Worm (Caenorhabditis elegans): ENCODE results near the gene rps-2.

DNA sequence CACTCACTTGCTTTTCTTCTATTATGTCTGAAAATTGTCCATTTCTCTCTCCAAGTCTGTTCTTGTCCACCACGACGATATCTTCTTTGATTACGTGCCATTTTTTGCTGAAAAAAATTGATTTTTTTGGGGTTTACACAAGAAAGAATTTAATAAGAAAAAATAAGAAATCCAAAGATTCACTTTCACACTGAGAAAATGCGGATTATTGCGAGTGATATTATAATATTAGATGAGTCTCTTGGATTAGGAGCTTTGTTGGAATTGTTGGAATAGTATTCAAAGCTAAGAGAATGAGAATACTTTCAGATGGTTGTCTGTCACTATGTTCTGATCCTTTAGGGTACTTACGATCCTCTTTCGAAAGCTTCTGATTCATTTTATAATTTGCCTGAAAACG is 12.6 kb upstream of the rps-2 start, which contains the start of gene F20D12.7:
- TF ChIP-seq ztf-29 (GFP tag; IDR thresholded peaks at IDR 0.05), result no peak
- no peak for TF ChIP-seq ztf-23 (GFP tag; IDR thresholded peaks at IDR 0.05)
- no peak for TF ChIP-seq klf-2 (GFP tag; conservative IDR thresholded peaks at IDR 0.05)
- TF ChIP-seq flt-1 (GFP tag; IDR thresholded peaks at IDR 0.05), result no peak
- TF ChIP-seq med-1 (GFP tag; optimal IDR thresholded peaks at IDR 0.05; ENCODE audit: insufficient read depth), result no peak

Data from whole organism, midembryonic.